Fruit fly (Drosophila melanogaster): ENCODE results near the gene Arp5.

The Arp5 gene

dm6 chr3R:18167416-18168237, 17.7 kb upstream of the Arp5 start, which contains the start of gene wrd:
wrd (plus strand) TSS chr3R:18167757.
- TF ChIP-seq lola (GFP tag; optimal IDR thresholded peaks at IDR 0.05) (no peak), Sp1 (GFP tag; optimal IDR thresholded peaks at IDR 0.05) (peak; percentile 9), psq (GFP tag; optimal IDR thresholded peaks at IDR 0.05) (no peak), Dif (GFP tag; optimal IDR thresholded peaks at IDR 0.05; ENCODE audit: partially characterized antibody) (no peak), Dfd (GFP tag; optimal IDR thresholded peaks at IDR 0.05) (no peak), OdsH (GFP tag; optimal IDR thresholded peaks at IDR 0.05) (no peak), Abd-B (GFP tag; optimal IDR thresholded peaks at IDR 0.05) (no peak), N (GFP tag; optimal IDR thresholded peaks at IDR 0.05) (no peak), GATAd (GFP tag; optimal IDR thresholded peaks at IDR 0.05) (no peak), Myc (optimal IDR thresholded peaks at IDR 0.05) (no peak), usp (GFP tag; optimal IDR thresholded peaks at IDR 0.05) (no peak), Rel (GFP tag; optimal IDR thresholded peaks at IDR 0.05) (no peak), Rel (tag; optimal IDR thresholded peaks at IDR 0.05) (peak; percentile 14), brk (GFP tag; optimal IDR thresholded peaks at IDR 0.05) (no peak), jim (GFP tag; optimal IDR thresholded peaks at IDR 0.05) (no peak), dmrt93B (GFP tag; optimal IDR thresholded peaks at IDR 0.05) (no peak), foxo (GFP tag; optimal IDR thresholded peaks at IDR 0.05) (peak in 1 of 2 experiments; percentile 52), Jra (GFP tag; optimal IDR thresholded peaks at IDR 0.05) (no peak), br (GFP tag; optimal IDR thresholded peaks at IDR 0.05) (peak; percentile 18), pan (optimal IDR thresholded peaks at IDR 0.05) (no peak), Hnf4 (GFP tag; optimal IDR thresholded peaks at IDR 0.05) (peak; percentile 10), fru (GFP tag; optimal IDR thresholded peaks at IDR 0.05) (peak; percentile 36), h (GFP tag; optimal IDR thresholded peaks at IDR 0.05) (peak; percentile 22), ey (GFP tag; optimal IDR thresholded peaks at IDR 0.05) (no peak), CrebA (GFP tag; optimal IDR thresholded peaks at IDR 0.05; ENCODE audit: borderline replicate concordance) (no peak), Hr83 (GFP tag; optimal IDR thresholded peaks at IDR 0.05; ENCODE audit: poor library complexity, severe bottlenecking) (no peak), woc (GFP tag; optimal IDR thresholded peaks at IDR 0.05) (peak; percentile 9), HLH106 (tag; optimal IDR thresholded peaks at IDR 0.05) (peak; percentile 34), Mio (GFP tag; optimal IDR thresholded peaks at IDR 0.05) (no peak), CG9705 (GFP tag; optimal IDR thresholded peaks at IDR 0.05) (no peak), dsf (GFP tag; optimal IDR thresholded peaks at IDR 0.05; ENCODE audit: borderline replicate concordance) (no peak), rgr (GFP tag; optimal IDR thresholded peaks at IDR 0.05) (peak; percentile 9)

DNA sequence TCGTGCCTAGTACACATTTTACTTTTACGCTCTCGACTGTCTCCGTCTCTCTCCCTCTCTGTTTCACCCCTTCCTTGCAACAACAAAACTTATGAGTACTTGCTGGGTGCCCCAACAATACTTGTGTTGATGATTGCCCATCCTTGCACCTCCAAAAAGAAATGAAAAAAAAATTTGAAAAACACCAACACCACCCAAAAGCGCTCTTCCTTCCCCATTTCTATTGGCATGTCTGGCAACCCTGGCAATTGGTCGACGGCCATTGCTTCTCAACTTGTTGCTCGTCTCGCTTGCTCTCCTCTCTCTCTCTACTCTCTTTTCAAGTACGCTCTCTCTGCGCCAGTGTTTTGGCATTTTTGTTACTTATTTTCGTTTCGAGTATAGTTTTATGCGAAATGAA, 16.9 kb upstream of the Arp5 start:
- TF ChIP-seq CrebA (GFP tag; optimal IDR thresholded peaks at IDR 0.05; ENCODE audit: borderline replicate concordance) (no peak), jim (GFP tag; optimal IDR thresholded peaks at IDR 0.05) (peak; percentile 1), CG32264 (GFP tag; optimal IDR thresholded peaks at IDR 0.05) (no peak), Hnf4 (GFP tag; optimal IDR thresholded peaks at IDR 0.05) (peak; percentile 6), dl (GFP tag; optimal IDR thresholded peaks at IDR 0.05; ENCODE audit: insufficient read depth in 1 of 2, partially characterized antibody in 2 of 2) (peak; percentile 97), Sp1 (GFP tag; optimal IDR thresholded peaks at IDR 0.05) (peak; percentile 41), HLH106 (tag; optimal IDR thresholded peaks at IDR 0.05) (peak; percentile 34), Vsx2 (GFP tag; optimal IDR thresholded peaks at IDR 0.05; ENCODE audit: partially characterized antibody) (peak; percentile 86), fru (GFP tag; optimal IDR thresholded peaks at IDR 0.05) (peak; percentile 31), psq (GFP tag; optimal IDR thresholded peaks at IDR 0.05) (peak; percentile 40), dmrt93B (GFP tag; optimal IDR thresholded peaks at IDR 0.05) (no peak), tai (GFP tag; optimal IDR thresholded peaks at IDR 0.05) (no peak), foxo (GFP tag; optimal IDR thresholded peaks at IDR 0.05) (peak in 1 of 2 experiments; percentile 17), h (GFP tag; optimal IDR thresholded peaks at IDR 0.05) (peak; percentile 29), Dif (GFP tag; optimal IDR thresholded peaks at IDR 0.05; ENCODE audit: partially characterized antibody) (peak; percentile 98), woc (GFP tag; optimal IDR thresholded peaks at IDR 0.05) (no peak), Dfd (GFP tag; optimal IDR thresholded peaks at IDR 0.05) (no peak), Rel (GFP tag; optimal IDR thresholded peaks at IDR 0.05) (no peak), Rel (tag; optimal IDR thresholded peaks at IDR 0.05) (peak; percentile 8), rgr (GFP tag; optimal IDR thresholded peaks at IDR 0.05) (peak; percentile 58), Hr83 (GFP tag; optimal IDR thresholded peaks at IDR 0.05; ENCODE audit: poor library complexity, severe bottlenecking) (peak; percentile 70), N (GFP tag; optimal IDR thresholded peaks at IDR 0.05) (no peak), Jra (GFP tag; optimal IDR thresholded peaks at IDR 0.05) (peak; percentile 10), brk (GFP tag; optimal IDR thresholded peaks at IDR 0.05) (no peak), OdsH (GFP tag; optimal IDR thresholded peaks at IDR 0.05) (peak; percentile 36)

Measured in whole organism, wandering third instar larva.